Fruit fly (Drosophila melanogaster) whole organism, embryonic: ENCODE data around the gene Gcat.
A peak's percentile ranks its signal among the peaks of the same experiment; 100 is the strongest.

ENCODE experiments used
- ATbp ChIP-seq: fragments of 200-800 bp; sonication (Bioruptor generic); optimal IDR thresholded peaks from 2 replicates; lab custom pipeline; 2017; ENCODE audit warnings: missing biosample characterization, mild to moderate bottlenecking, missing genetic modification characterization, missing genetic modification reagents
- Atf-2 ChIP-seq: fragments of 200-800 bp; sonication (Bioruptor generic); optimal IDR thresholded peaks from 2 replicates; lab custom pipeline; 2016; ENCODE audit warnings: missing biosample characterization, missing genetic modification characterization
- CG10147 ChIP-seq: fragments of 200-800 bp; sonication (Bioruptor generic); optimal IDR thresholded peaks from 2 replicates; lab custom pipeline; 2019; ENCODE audit warnings: missing biosample characterization, mild to moderate bottlenecking, missing genetic modification characterization, moderate library complexity
- CG1024 ChIP-seq: fragments of 200-800 bp; sonication (Bioruptor generic); IDR thresholded peaks from 2 replicates; pipeline ENCODE4 v1.3.6; 2022; ENCODE audit warnings: missing biosample characterization, missing genetic modification characterization
- CG10543 ChIP-seq: fragments of 200-800 bp; sonication (Bioruptor generic); optimal IDR thresholded peaks from 3 replicates; lab custom pipeline; 2017; ENCODE audit warnings: missing biosample characterization, mild to moderate bottlenecking, missing genetic modification characterization, moderate library complexity
- CG10565 ChIP-seq: fragments of 200-800 bp; sonication (Bioruptor generic); optimal IDR thresholded peaks from 3 replicates; lab custom pipeline; 2016; ENCODE audit warnings: missing biosample characterization, mild to moderate bottlenecking, missing genetic modification characterization
- CG11093 ChIP-seq: fragments of 200-800 bp; sonication (Bioruptor generic); IDR thresholded peaks from 3 replicates; pipeline ENCODE4 v1.3.6; 2022; ENCODE audit warnings: missing biosample characterization, missing genetic modification characterization
- CG11696 ChIP-seq: fragments of 200-800 bp; sonication (Bioruptor generic); IDR thresholded peaks from 2 replicates; pipeline ENCODE4 v1.3.6; 2022; ENCODE audit warnings: missing biosample characterization, missing genetic modification characterization
- CG12236 ChIP-seq: fragments of 200-800 bp; sonication (Bioruptor generic); optimal IDR thresholded peaks from 2 replicates; lab custom pipeline; 2016; ENCODE audit warnings: missing biosample characterization, missing genetic modification characterization
- CG12744 ChIP-seq: fragments of 200-800 bp; sonication (Bioruptor generic); optimal IDR thresholded peaks from 2 replicates; lab custom pipeline; 2016; ENCODE audit warnings: missing biosample characterization, missing genetic modification characterization
- CG14710 ChIP-seq: fragments of 200-800 bp; sonication (Bioruptor generic); optimal IDR thresholded peaks from 3 replicates; lab custom pipeline; 2019; ENCODE audit warnings: missing biosample characterization, mild to moderate bottlenecking, missing genetic modification characterization, moderate library complexity
- CG15073 ChIP-seq: fragments of 200-800 bp; sonication (Bioruptor generic); optimal IDR thresholded peaks from 2 replicates; lab custom pipeline; 2016; ENCODE audit warnings: missing biosample characterization, missing genetic modification characterization
- CG17568 ChIP-seq: fragments of 200-800 bp; sonication (Bioruptor generic); optimal IDR thresholded peaks from 2 replicates; lab custom pipeline; 2018; ENCODE audit warnings: missing biosample characterization, mild to moderate bottlenecking, missing genetic modification characterization, moderate library complexity
- CG17802 ChIP-seq: fragments of 200-800 bp; sonication (Bioruptor generic); optimal IDR thresholded peaks from 2 replicates; lab custom pipeline; 2018; ENCODE audit warnings: missing biosample characterization, mild to moderate bottlenecking, missing genetic modification characterization, moderate library complexity
- CG18262 ChIP-seq: fragments of 200-800 bp; optimal IDR thresholded peaks from 3 replicates; lab custom pipeline; 2019; ENCODE audit warnings: missing biosample characterization, mild to moderate bottlenecking, missing genetic modification characterization, moderate library complexity
- CG30020 ChIP-seq: fragments of 200-800 bp; optimal IDR thresholded peaks from 2 replicates; lab custom pipeline; 2019; ENCODE audit warnings: missing biosample characterization, mild to moderate bottlenecking, missing genetic modification characterization, moderate library complexity
- CG30403 ChIP-seq: fragments of 200-800 bp; sonication (Bioruptor generic); optimal IDR thresholded peaks from 3 replicates; lab custom pipeline; 2016; ENCODE audit warnings: missing biosample characterization, missing genetic modification characterization
- CG8944 ChIP-seq: fragments of 200-800 bp; sonication (Bioruptor generic); optimal IDR thresholded peaks from 3 replicates; lab custom pipeline; 2016; ENCODE audit warnings: missing biosample characterization, missing genetic modification characterization
- CoRest ChIP-seq: fragments of 200-800 bp; sonication (Bioruptor generic); optimal IDR thresholded peaks from 3 replicates; lab custom pipeline; 2018; ENCODE audit warnings: missing biosample characterization, mild to moderate bottlenecking, missing genetic modification characterization, moderate library complexity
- Dbx ChIP-seq: fragments of 200-800 bp; sonication (Bioruptor generic); IDR thresholded peaks from 3 replicates; pipeline ENCODE4 v1.3.6; 2022; ENCODE audit warnings: missing biosample characterization, missing genetic modification characterization
- Dp ChIP-seq: fragments of 200-800 bp; sonication (Bioruptor generic); optimal IDR thresholded peaks from 2 replicates; lab custom pipeline; 2018; ENCODE audit warnings: missing biosample characterization, mild to moderate bottlenecking, missing genetic modification characterization, moderate library complexity
- Dref ChIP-seq: fragments of 200-800 bp; sonication (Bioruptor generic); IDR thresholded peaks from 2 replicates; pipeline ENCODE4 v1.3.6; 2022; ENCODE audit warnings: missing biosample characterization, missing genetic modification characterization
- E2f2 ChIP-seq: fragments of 200-800 bp; sonication (Bioruptor generic); IDR thresholded peaks from 2 replicates; pipeline ENCODE4 v1.3.6; 2022; ENCODE audit warnings: missing biosample characterization, missing genetic modification characterization
- Eip74EF ChIP-seq, 2 experiments: fragments of 200-800 bp in 1 of 2; fragments of >200 bp in 1 of 2; sonication (Bioruptor generic) in 1 of 2; optimal IDR thresholded peaks; 2 replicates each; lab custom pipeline; 2017 to 2019; ENCODE audit warnings: missing biosample characterization in 2 of 2, missing genetic modification characterization in 2 of 2, mild to moderate bottlenecking in 1 of 2, moderate library complexity in 1 of 2
- Ets65A ChIP-seq: fragments of 200-800 bp; sonication (Bioruptor generic); peaks from one replicate; lab custom pipeline; 2016; ENCODE audit warnings: missing biosample characterization, missing genetic modification characterization
- Fer3 ChIP-seq: fragments of 200-800 bp; sonication (Bioruptor generic); optimal IDR thresholded peaks from 2 replicates; lab custom pipeline; 2018; ENCODE audit warnings: missing biosample characterization, mild to moderate bottlenecking, missing genetic modification characterization, moderate library complexity
- Hsf ChIP-seq: fragments of 200-800 bp; sonication (Bioruptor generic); optimal IDR thresholded peaks from 3 replicates; lab custom pipeline; 2016; ENCODE audit warnings: missing biosample characterization, missing genetic modification characterization
- Lhr ChIP-seq: fragments of 200-800 bp; sonication (Bioruptor generic); optimal IDR thresholded peaks from 3 replicates; lab custom pipeline; 2017; ENCODE audit warnings: mild to moderate bottlenecking, missing biosample characterization, missing genetic modification reagents, missing genetic modification characterization
- NFAT ChIP-seq: fragments of 200-800 bp; sonication (Bioruptor generic); IDR thresholded peaks from 2 replicates; pipeline ENCODE4 v1.3.6; 2022; ENCODE audit warnings: missing biosample characterization, missing genetic modification characterization
- Oaz ChIP-seq: fragments of 200-800 bp; sonication (Bioruptor generic); IDR thresholded peaks from 2 replicates; pipeline ENCODE4 v1.3.6; 2022; ENCODE audit warnings: missing biosample characterization, missing genetic modification characterization
- Taf1 ChIP-seq: fragments of 200-800 bp; sonication (Bioruptor generic); IDR thresholded peaks from 2 replicates; pipeline ENCODE4 v1.3.6; 2022; ENCODE audit warnings: missing biosample characterization, missing genetic modification characterization
- Usf ChIP-seq: fragments of 200-800 bp; sonication (Bioruptor generic); optimal IDR thresholded peaks from 2 replicates; lab custom pipeline; 2017; ENCODE audit warnings: missing genotype, missing biosample characterization, missing genetic modification characterization
- abd-A ChIP-seq: fragments of 200-800 bp; sonication (Bioruptor generic); optimal IDR thresholded peaks from 3 replicates; lab custom pipeline; 2019; ENCODE audit warnings: missing biosample characterization, mild to moderate bottlenecking, missing genetic modification characterization, moderate library complexity
- aop ChIP-seq: fragments of 200-800 bp; sonication (Bioruptor generic); IDR thresholded peaks from 2 replicates; pipeline ENCODE4 v1.3.6; 2022; ENCODE audit warnings: missing biosample characterization, missing genetic modification characterization
- bigmax ChIP-seq: fragments of 200-800 bp; sonication (Bioruptor generic); optimal IDR thresholded peaks from 2 replicates; lab custom pipeline; 2018; ENCODE audit warnings: missing biosample characterization, mild to moderate bottlenecking, missing genetic modification characterization
- chm ChIP-seq: fragments of 200-800 bp; sonication (Bioruptor generic); IDR thresholded peaks from 2 replicates; pipeline ENCODE4 v1.3.6; 2022; ENCODE audit warnings: missing biosample characterization, missing genetic modification characterization
- dm ChIP-seq: fragments of 200-800 bp; sonication (Bioruptor generic); optimal IDR thresholded peaks from 3 replicates; lab custom pipeline; 2016; ENCODE audit warnings: missing biosample characterization, missing genetic modification characterization
- emc ChIP-seq: fragments of 200-800 bp; sonication (Bioruptor generic); optimal IDR thresholded peaks from 2 replicates; lab custom pipeline; 2016; ENCODE audit warnings: missing biosample characterization, missing genetic modification characterization
- eve ChIP-seq, 2 experiments: fragments of >200 bp; optimal IDR thresholded peaks; 2 replicates each; lab custom pipeline; 2017; ENCODE audit warnings: missing biosample characterization in 2 of 2, missing genetic modification characterization in 2 of 2
- fd64A ChIP-seq: fragments of 200-800 bp; sonication (Bioruptor generic); optimal IDR thresholded peaks from 3 replicates; lab custom pipeline; 2018; ENCODE audit warnings: missing biosample characterization, mild to moderate bottlenecking, missing genetic modification characterization
- gfzf ChIP-seq: fragments of 200-800 bp; sonication (Bioruptor generic); optimal IDR thresholded peaks from 2 replicates; lab custom pipeline; 2016; ENCODE audit warnings: missing biosample characterization, mild to moderate bottlenecking, missing genetic modification characterization, moderate library complexity
- org-1 ChIP-seq: fragments of 200-800 bp; sonication (Bioruptor generic); optimal IDR thresholded peaks from 2 replicates; lab custom pipeline; 2017; ENCODE audit warnings: missing biosample characterization, missing genetic modification characterization
- p53 ChIP-seq: fragments of 200-800 bp; sonication (Bioruptor generic); optimal IDR thresholded peaks from 2 replicates; lab custom pipeline; 2016; ENCODE audit warnings: missing biosample characterization, missing genetic modification characterization
- pho ChIP-seq: fragments of 200-800 bp; sonication (Bioruptor generic); optimal IDR thresholded peaks from 2 replicates; lab custom pipeline; 2016; ENCODE audit warnings: missing biosample characterization, missing genetic modification characterization
- sens ChIP-seq: fragments of 200-800 bp; sonication (Bioruptor generic); peaks from one replicate; lab custom pipeline; 2016; ENCODE audit warnings: missing biosample characterization, missing genetic modification characterization
- sim ChIP-seq: fragments of 200-800 bp; sonication (Bioruptor generic); IDR thresholded peaks from 2 replicates; pipeline ENCODE4 v1.3.6; 2022; ENCODE audit warnings: missing biosample characterization, missing genetic modification characterization
- usp ChIP-seq: fragments of >200 bp; optimal IDR thresholded peaks from 2 replicates; lab custom pipeline; 2017; ENCODE audit warnings: missing biosample characterization, missing genetic modification characterization
- wek ChIP-seq: fragments of 200-800 bp; sonication (Bioruptor generic); optimal IDR thresholded peaks from 3 replicates; lab custom pipeline; 2018; ENCODE audit warnings: missing biosample characterization, mild to moderate bottlenecking, missing genetic modification characterization, moderate library complexity
- zen ChIP-seq: fragments of 200-800 bp; sonication (Bioruptor generic); optimal IDR thresholded peaks from 3 replicates; lab custom pipeline; 2018; ENCODE audit warnings: missing biosample characterization, mild to moderate bottlenecking, missing genetic modification characterization, moderate library complexity
- zf30C ChIP-seq: fragments of 200-800 bp; sonication (Bioruptor generic); optimal IDR thresholded peaks from 3 replicates; lab custom pipeline; 2018; ENCODE audit warnings: missing biosample characterization, mild to moderate bottlenecking, missing genetic modification characterization

Gcat gene

DNA sequence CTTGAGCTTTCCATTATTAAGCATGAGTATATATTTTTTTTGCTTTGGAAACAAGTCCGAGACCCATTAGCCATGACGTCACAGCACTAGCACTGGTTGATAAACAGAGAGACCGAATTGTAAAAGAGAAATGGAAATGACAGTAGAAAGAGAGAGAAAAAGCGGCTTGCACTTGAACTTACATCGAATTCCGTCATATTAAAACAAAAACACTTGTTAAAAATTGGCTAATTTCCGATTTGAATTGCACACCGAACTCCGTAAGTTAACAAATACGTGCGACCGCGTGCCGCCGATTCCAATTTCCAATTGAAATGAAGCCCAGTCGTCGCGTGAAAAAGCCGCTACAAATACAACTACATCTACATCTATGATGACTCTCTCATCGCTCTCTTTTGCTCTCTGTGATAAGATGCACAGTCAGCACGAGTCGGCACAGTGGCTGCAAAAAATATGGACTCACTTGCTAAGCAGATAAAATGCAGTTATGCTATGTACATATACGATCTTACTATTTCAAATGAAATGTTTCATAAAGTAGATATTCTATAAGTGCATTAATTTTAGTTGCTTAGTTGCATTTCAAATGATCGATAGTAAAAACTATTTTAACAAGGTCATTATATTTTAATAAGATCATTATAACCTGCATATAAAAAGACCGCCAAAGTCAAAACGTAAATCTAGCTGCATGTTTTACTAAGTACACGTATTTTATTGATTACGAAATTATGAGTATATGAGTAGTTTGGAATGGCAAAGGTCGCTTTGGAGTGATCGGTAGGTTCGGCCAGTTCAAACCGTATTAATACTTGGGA, 19.2 kb upstream of the Gcat start (continued):
- peak; percentile 55; the same call in 1 of the 2 replicates for TF ChIP-seq chm (GFP tag; lab: Robert Waterston, UW)
- TF ChIP-seq p53 (GFP tag; lab: Kevin White, UChicago) = no peak
- peak; percentile 19 for TF ChIP-seq pho
- TF ChIP-seq CG30020 = no peak
- TF ChIP-seq fd64A (GFP tag; lab: Kevin White, UChicago) = no peak
- no peak for TF ChIP-seq CG12744
- TF ChIP-seq Oaz (GFP tag; lab: Robert Waterston, UW) = no peak
- TF ChIP-seq CG15073 (GFP tag; lab: Kevin White, UChicago) = no peak
- peak; percentile 32; the same call in 1 of the 2 replicates for TF ChIP-seq E2f2 (GFP tag; lab: Robert Waterston, UW)
- peak; percentile 17 for TF ChIP-seq Atf-2 (GFP tag; lab: Kevin White, UChicago)
- no peak for TF ChIP-seq usp (GFP tag; lab: Kevin White, UChicago)
- no peak for TF ChIP-seq CG10147
- peak; percentile 72 for TF ChIP-seq sens
- no peak for TF ChIP-seq Dbx (GFP tag; lab: Robert Waterston, UW)
- peak; percentile 18 for TF ChIP-seq wek (GFP tag; lab: Kevin White, UChicago)
- peak; percentile 16 for TF ChIP-seq CoRest (tag; lab: Kevin White, UChicago)
- TF ChIP-seq zf30C = no peak
- peak; percentile 55 for TF ChIP-seq Fer3 (tag; lab: Kevin White, UChicago)
- TF ChIP-seq NFAT = peak; percentile 56; the same call in 1 of the 2 replicates
- no peak for TF ChIP-seq aop (GFP tag; lab: Robert Waterston, UW)
- TF ChIP-seq bigmax (GFP tag; lab: Kevin White, UChicago) = no peak
- peak; percentile 24 for TF ChIP-seq CG18262 (tag; lab: Kevin White, UChicago)
- TF ChIP-seq Dref (GFP tag; lab: Robert Waterston, UW) = no peak
- TF ChIP-seq org-1 (GFP tag; lab: Kevin White, UChicago) = no peak
- no peak for TF ChIP-seq Ets65A (GFP tag; lab: Kevin White, UChicago)
- TF ChIP-seq Lhr (GFP tag; lab: Kevin White, UChicago) = no peak
- peak; percentile 11 for TF ChIP-seq CG30403 (GFP tag; lab: Kevin White, UChicago)
- TF ChIP-seq CG8944 (GFP tag; lab: Kevin White, UChicago) = no peak
- peak; percentile 41 for TF ChIP-seq Hsf
- peak; percentile 54 for TF ChIP-seq dm (GFP tag; lab: Kevin White, UChicago)
- TF ChIP-seq gfzf = no peak
- TF ChIP-seq CG12236 (GFP tag; lab: Kevin White, UChicago) = no peak
- TF ChIP-seq CG14710 = no peak
- no peak for TF ChIP-seq CG10543 (GFP tag; lab: Kevin White, UChicago)
- 0 out of 2 replicates have a peak, but pooled peaks have one; percentile 11 for TF ChIP-seq CG11696 (GFP tag; lab: Robert Waterston, UW)
- TF ChIP-seq Usf = no peak
- TF ChIP-seq ATbp (GFP tag; lab: Kevin White, UChicago) = no peak
- no peak for TF ChIP-seq CG17802 (tag; lab: Kevin White, UChicago)
- TF ChIP-seq emc (GFP tag; lab: Kevin White, UChicago) = no peak
- TF ChIP-seq Eip74EF (GFP tag; optimal IDR thresholded peaks at IDR 0.05; lab: Kevin White, UChicago) = peak in 1 of 2 experiments; percentile 47
- TF ChIP-seq CG11093 (GFP tag; lab: Robert Waterston, UW) = no peak
- TF ChIP-seq CG1024 (GFP tag; lab: Robert Waterston, UW) = no peak
- TF ChIP-seq CG17568 (GFP tag; lab: Kevin White, UChicago) = no peak
- no peak for TF ChIP-seq eve (GFP tag; optimal IDR thresholded peaks at IDR 0.05; lab: Kevin White, UChicago)
- TF ChIP-seq abd-A = no peak
- no peak for TF ChIP-seq zen
- TF ChIP-seq sim (GFP tag; lab: Robert Waterston, UW) = no peak
- no peak for TF ChIP-seq CG10565
- 0 out of 2 replicates have a peak, but pooled peaks have one; percentile 18 for TF ChIP-seq Taf1 (GFP tag; lab: Robert Waterston, UW)
- TF ChIP-seq Dp (GFP tag; lab: Kevin White, UChicago) = no peak
